Worm (Caenorhabditis elegans) whole organism, young adult: Measurements from ENCODE around the gene T10D4.19.
"Not testable (repeated sequence)": the region's sequence is repeated elsewhere in the genome, so short reads cannot be mapped to it uniquely, and the experiment has no call there.

Source experiments
- ama-1 ChIP-seq, 3 experiments: fragments of 150-350 bp in 1 of 3; sonication (generic microtip) in 2 of 3; optimal IDR thresholded peaks; 2 replicates each; lab custom pipeline; 2014 to 2018; ENCODE audit warnings: missing biosample characterization in 2 of 3, missing genetic modification characterization in 2 of 3, missing genetic modification reagents in 2 of 3
- him-1 ChIP-seq: sonication (generic microtip); optimal IDR thresholded peaks from 2 replicates; lab custom pipeline; 2016; ENCODE audit warnings: missing genotype, missing genetic modification reagents, missing genetic modification characterization, missing compliant biosample characterization
- pha-4 ChIP-seq: fragments of 150-350 bp; sonication (generic microtip); optimal IDR thresholded peaks from 2 replicates; lab custom pipeline; 2014; ENCODE audit warnings: missing biosample characterization, missing genetic modification reagents, missing genetic modification characterization

DNA sequence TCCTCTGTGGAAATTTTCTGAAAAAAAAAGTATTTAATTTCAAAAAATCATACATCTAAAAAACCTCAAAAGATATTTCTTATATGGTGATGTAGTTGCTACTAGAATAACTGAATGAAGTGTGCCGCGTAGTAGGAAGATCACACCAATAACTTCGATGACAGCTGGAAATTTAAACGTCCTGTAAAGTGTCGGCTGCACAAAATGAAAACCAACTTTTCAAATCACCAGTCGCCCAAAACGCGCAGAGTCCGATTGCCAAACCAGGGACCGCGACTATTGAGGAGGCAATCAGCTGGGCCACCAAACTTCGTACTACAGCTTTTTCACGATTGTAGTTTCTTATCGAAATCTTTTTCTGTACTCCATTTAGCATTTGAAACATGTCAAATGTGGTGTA, 49.5 kb downstream of the T10D4.19 start, which contains the start of gene sri-48:
- TF ChIP-seq him-1 (tag; lab: Kevin White, UChicago); pha-4 (tag; lab: Kevin White, UChicago); ama-1 (optimal IDR thresholded peaks at IDR 0.05; lab: Kevin White, UChicago); ama-1 (GFP tag; optimal IDR thresholded peaks at IDR 0.05; lab: Kevin White, UChicago): not testable (repeated sequence)
